Worm (Caenorhabditis elegans) whole organism, L1 larva: ENCODE results near the gene srw-108.
A peak's percentile ranks its signal among the peaks of the same experiment; 100 is the strongest.

Experiments used
- C16A3.4 ChIP-seq: fragments of 150-350 bp; optimal IDR thresholded peaks from 2 replicates; lab custom pipeline; 2014; ENCODE audit warnings: missing biosample characterization, missing genetic modification characterization
- C34B4.2 ChIP-seq: sonication (generic microtip); optimal IDR thresholded peaks from 2 replicates; lab custom pipeline; 2017; ENCODE audit warnings: mild to moderate bottlenecking, missing genetic modification characterization, missing compliant biosample characterization
- F16B12.6 ChIP-seq: fragments of 150-350 bp; optimal IDR thresholded peaks from 2 replicates; lab custom pipeline; 2014; ENCODE audit warnings: missing biosample characterization, missing genetic modification characterization
- aha-1 ChIP-seq: fragments of 150-350 bp; optimal IDR thresholded peaks from 2 replicates; lab custom pipeline; 2014; ENCODE audit warnings: missing biosample characterization, missing genetic modification characterization
- aly-2 ChIP-seq: fragments of 150-350 bp; optimal IDR thresholded peaks from 2 replicates; lab custom pipeline; 2014; ENCODE audit warnings: missing biosample characterization, missing genetic modification characterization
- blmp-1 ChIP-seq: fragments of 150-350 bp; optimal IDR thresholded peaks from 2 replicates; lab custom pipeline; 2014; ENCODE audit warnings: missing biosample characterization, missing genetic modification characterization
- ceh-63 ChIP-seq: fragments of 200-800 bp; sonication (Bioruptor generic); optimal IDR thresholded peaks from 2 replicates; lab custom pipeline; 2018; ENCODE audit warnings: mild to moderate bottlenecking, missing genetic modification characterization, missing compliant biosample characterization
- ces-1 ChIP-seq: fragments of 150-350 bp; optimal IDR thresholded peaks from 2 replicates; lab custom pipeline; 2014; ENCODE audit warnings: missing biosample characterization, missing genetic modification reagents, missing genetic modification characterization
- efl-1 ChIP-seq, 4 experiments: fragments of 150-350 bp; optimal IDR thresholded peaks in 3 of 4; peaks in 1 of 4; 1 replicate in 1 of 4; 2 replicates in 3 of 4; lab custom pipeline; 2014; ENCODE audit warnings: missing biosample characterization in 2 of 4, missing genetic modification characterization in 2 of 4, missing genetic modification reagents in 2 of 4
- egl-13 ChIP-seq: sonication (generic microtip); optimal IDR thresholded peaks from 2 replicates; lab custom pipeline; 2016; ENCODE audit warnings: missing genotype, missing genetic modification reagents, missing genetic modification characterization, missing compliant biosample characterization
- egl-27 ChIP-seq, 2 experiments: fragments of 150-350 bp in 1 of 2; sonication (generic microtip); optimal IDR thresholded peaks; 3 replicates each; lab custom pipeline; 2017 to 2018; ENCODE audit warnings: missing biosample characterization in 2 of 2, missing genetic modification characterization in 2 of 2, missing genetic modification reagents in 2 of 2
- elt-3 ChIP-seq, 6 experiments: fragments of 150-350 bp in 1 of 6; sonication (generic microtip); optimal IDR thresholded peaks; 2 replicates each; lab custom pipeline; 2017 to 2018; ENCODE audit warnings: missing biosample characterization in 6 of 6, missing genetic modification characterization in 6 of 6, inconsistent platforms in 1 of 6
- fkh-10 ChIP-seq: sonication (generic microtip); optimal IDR thresholded peaks from 2 replicates; lab custom pipeline; 2017; ENCODE audit warnings: missing biosample characterization, missing genetic modification reagents, missing genetic modification characterization
- fkh-4 ChIP-seq: sonication (generic microtip); optimal IDR thresholded peaks from 2 replicates; lab custom pipeline; 2016; ENCODE audit warnings: missing compliant biosample characterization, missing genetic modification characterization, borderline replicate concordance
- hpl-2 ChIP-seq: fragments of 150-350 bp; optimal IDR thresholded peaks from 2 replicates; lab custom pipeline; 2014; ENCODE audit warnings: missing biosample characterization, missing genetic modification reagents, missing genetic modification characterization
- lin-13 ChIP-seq: fragments of 150-350 bp; optimal IDR thresholded peaks from 2 replicates; lab custom pipeline; 2014; ENCODE audit warnings: missing biosample characterization, missing genetic modification reagents, missing genetic modification characterization
- mdl-1 ChIP-seq, 2 experiments: fragments of 150-350 bp; optimal IDR thresholded peaks; 2 replicates each; lab custom pipeline; 2014 to 2017; ENCODE audit warnings: missing biosample characterization in 2 of 2, missing genetic modification characterization in 2 of 2, inconsistent platforms in 1 of 2
- mep-1 ChIP-seq: fragments of 150-350 bp; optimal IDR thresholded peaks from 2 replicates; lab custom pipeline; 2014; ENCODE audit warnings: missing biosample characterization, missing genetic modification characterization
- nhr-12 ChIP-seq: sonication (generic microtip); optimal IDR thresholded peaks from 2 replicates; lab custom pipeline; 2017; ENCODE audit warnings: missing biosample characterization, missing genetic modification characterization
- nhr-19 ChIP-seq: fragments of 200-800 bp; sonication (Bioruptor generic); conservative IDR thresholded peaks from 2 replicates; pipeline ENCODE4 v1.3.6; 2022; ENCODE audit warnings: missing genetic modification characterization, missing compliant biosample characterization
- nhr-20 ChIP-seq: sonication (generic microtip); optimal IDR thresholded peaks from 2 replicates; lab custom pipeline; 2016; ENCODE audit warnings: mild to moderate bottlenecking, missing genetic modification characterization, missing compliant biosample characterization
- nhr-237 ChIP-seq: fragments of 150-350 bp; optimal IDR thresholded peaks from 2 replicates; lab custom pipeline; 2014; ENCODE audit warnings: missing biosample characterization, missing genetic modification characterization
- nhr-85 ChIP-seq: sonication (generic microtip); peaks from one replicate; lab custom pipeline; 2016; ENCODE audit warnings: missing genetic modification characterization, inconsistent platforms, missing compliant biosample characterization
- pqm-1 ChIP-seq: sonication (generic microtip); optimal IDR thresholded peaks from 3 replicates; lab custom pipeline; 2017; ENCODE audit warnings: missing biosample characterization, missing genetic modification characterization
- rnt-1 ChIP-seq: sonication (generic microtip); optimal IDR thresholded peaks from 2 replicates; lab custom pipeline; 2016; ENCODE audit warnings: mild to moderate bottlenecking, missing genetic modification characterization, moderate library complexity, missing compliant biosample characterization
- snpc-4 ChIP-seq: fragments of 150-350 bp; optimal IDR thresholded peaks from 2 replicates; lab custom pipeline; 2014; ENCODE audit warnings: missing biosample characterization, missing genetic modification characterization
- snu-23 ChIP-seq: sonication (generic microtip); optimal IDR thresholded peaks from 2 replicates; lab custom pipeline; 2016; ENCODE audit warnings: missing genetic modification characterization, missing compliant biosample characterization
- sox-4 ChIP-seq: sonication (generic microtip); optimal IDR thresholded peaks from 2 replicates; lab custom pipeline; 2016; ENCODE audit warnings: missing genetic modification characterization, missing compliant biosample characterization
- tbx-2 ChIP-seq: sonication (generic microtip); optimal IDR thresholded peaks from 2 replicates; lab custom pipeline; 2016; ENCODE audit warnings: missing genetic modification characterization, missing compliant biosample characterization
- unc-130 ChIP-seq: fragments of 150-350 bp; optimal IDR thresholded peaks from 2 replicates; lab custom pipeline; 2017; ENCODE audit warnings: missing biosample characterization, missing genetic modification characterization, inconsistent platforms
- unc-86 ChIP-seq: sonication (generic microtip); optimal IDR thresholded peaks from 2 replicates; lab custom pipeline; 2016; ENCODE audit warnings: missing genetic modification characterization, missing compliant biosample characterization
- unc-98 ChIP-seq: fragments of 200-800 bp; sonication (Bioruptor generic); IDR thresholded peaks from 2 replicates; pipeline ENCODE4 v1.3.6; 2022; ENCODE audit warnings: missing genetic modification characterization, missing compliant biosample characterization
- vab-15 ChIP-seq: sonication (generic microtip); optimal IDR thresholded peaks from 2 replicates; lab custom pipeline; 2017; ENCODE audit warnings: missing genotype, mild to moderate bottlenecking, missing genetic modification characterization, missing compliant biosample characterization
- zag-1 ChIP-seq: fragments of 150-350 bp; optimal IDR thresholded peaks from 2 replicates; lab custom pipeline; 2014; ENCODE audit warnings: missing biosample characterization, missing genetic modification characterization
- zip-4 ChIP-seq: fragments of 200-800 bp; sonication (Bioruptor generic); optimal IDR thresholded peaks from 2 replicates; lab custom pipeline; 2018; ENCODE audit warnings: mild to moderate bottlenecking, missing genetic modification characterization, moderate library complexity, missing compliant biosample characterization
- ztf-11 ChIP-seq, 2 experiments: sonication (generic microtip); optimal IDR thresholded peaks; 2 replicates each; lab custom pipeline; 2016 to 2017; ENCODE audit warnings: missing genetic modification characterization in 2 of 2, missing biosample characterization in 1 of 2, missing compliant biosample characterization in 1 of 2
- ztf-4 ChIP-seq: fragments of 150-350 bp; optimal IDR thresholded peaks from 2 replicates; lab custom pipeline; 2014; ENCODE audit warnings: missing biosample characterization, missing genetic modification characterization

Gene srw-108

ce11 chrV:534176-534575, 6.5 kb downstream of the srw-108 start, which contains the start of gene nhr-132 (continued):
- TF ChIP-seq hpl-2 (no peak), nhr-237 (no peak), elt-3 (tag; optimal IDR thresholded peaks at IDR 0.05; lab: Kevin White, UChicago) (peak in 2 of 6 experiments; percentile 25 to 44), C16A3.4 (tag; lab: Kevin White, UChicago) (no peak), fkh-10 (GFP tag; lab: Kevin White, UChicago) (no peak), zag-1 (tag; lab: Kevin White, UChicago) (no peak), mep-1 (tag; lab: Kevin White, UChicago) (peak; percentile 54), snpc-4 (no peak), vab-15 (tag; lab: Kevin White, UChicago) (no peak), C34B4.2 (tag; lab: Kevin White, UChicago) (no peak), pqm-1 (tag; lab: Kevin White, UChicago) (no peak), efl-1 (optimal IDR thresholded peaks at IDR 0.05; lab: Kevin White, UChicago) (peak in 1 of 2 experiments; percentile 1), efl-1 (GFP tag; optimal IDR thresholded peaks at IDR 0.05 in 1 of 2; lab: Kevin White, UChicago) (no peak), tbx-2 (no peak)

ce11 chrV:536571-536970, 8.9 kb downstream of the srw-108 start, which contains the start of gene C14C6.5:
TSS of gene C14C6.5 (plus strand) at chrV:536628.
- TF ChIP-seq F16B12.6 (no peak), blmp-1 (tag; lab: Kevin White, UChicago) (no peak), ztf-11 (tag; optimal IDR thresholded peaks at IDR 0.05; lab: Kevin White, UChicago) (no peak), rnt-1 (no peak), mep-1 (tag; lab: Kevin White, UChicago) (no peak), egl-13 (tag; lab: Kevin White, UChicago) (no peak), C16A3.4 (tag; lab: Kevin White, UChicago) (no peak), zip-4 (no peak), nhr-20 (tag; lab: Kevin White, UChicago) (no peak), nhr-19 (no peak), ceh-63 (GFP tag; lab: Kevin White, UChicago) (no peak), unc-130 (tag; lab: Kevin White, UChicago) (no peak)

- no peak for TF ChIP-seq unc-86
- peak; percentile 20 for TF ChIP-seq nhr-85
Measured at ce11 chrV:539040-539510, 11.4 kb downstream of the srw-108 start, which contains the start of gene nhr-155. TSS of gene nhr-155 (plus strand) at chrV:539460.

ce11 chrV:541470-541869, 13.8 kb downstream of the srw-108 start:
- TF ChIP-seq nhr-85, result peak; percentile 65
- TF ChIP-seq egl-27 (tag; optimal IDR thresholded peaks at IDR 0.05; lab: Kevin White, UChicago), result no peak

ce11 chrV:543169-543568, 15.5 kb downstream of the srw-108 start, which contains the start of gene C14C6.3:
TSS of gene C14C6.3 (plus strand) at chrV:543469.
- TF ChIP-seq aha-1 (tag; lab: Kevin White, UChicago), result no peak
- TF ChIP-seq blmp-1 (tag; lab: Kevin White, UChicago), result no peak
- no peak for TF ChIP-seq ces-1
- no peak for TF ChIP-seq nhr-12 (tag; lab: Kevin White, UChicago)
- no peak for TF ChIP-seq pqm-1 (tag; lab: Kevin White, UChicago)
- no peak for TF ChIP-seq zip-4
- TF ChIP-seq aly-2 (tag; lab: Kevin White, UChicago), result no peak
- TF ChIP-seq unc-130 (tag; lab: Kevin White, UChicago), result no peak
- no peak for TF ChIP-seq efl-1 (optimal IDR thresholded peaks at IDR 0.05; lab: Kevin White, UChicago)
- TF ChIP-seq efl-1 (GFP tag; optimal IDR thresholded peaks at IDR 0.05 in 1 of 2; lab: Kevin White, UChicago), result no peak
- TF ChIP-seq lin-13 (GFP tag; lab: Kevin White, UChicago), result no peak
- no peak for TF ChIP-seq ceh-63 (GFP tag; lab: Kevin White, UChicago)
- TF ChIP-seq unc-98 (GFP tag; lab: Robert Waterston, UW), result no peak
- no peak for TF ChIP-seq mdl-1 (tag; optimal IDR thresholded peaks at IDR 0.05; lab: Kevin White, UChicago)
- no peak for TF ChIP-seq sox-4
- no peak for TF ChIP-seq ztf-4 (tag; lab: Kevin White, UChicago)
- TF ChIP-seq snu-23 (GFP tag; lab: Kevin White, UChicago), result no peak
- TF ChIP-seq fkh-4 (tag; lab: Kevin White, UChicago), result no peak
- TF ChIP-seq, all 84 proteins: peak for 0
